Worm (Caenorhabditis elegans): ENCODE results near the gene F48G7.5.

F48G7.5 gene

ce11 chrV:617917-618316 is 4.8 kb downstream of the F48G7.5 start:
- TF ChIP-seq nhr-179 (tag; optimal IDR thresholded peaks at IDR 0.05) (no peak), him-1 (tag; optimal IDR thresholded peaks at IDR 0.05) (no peak), Y56A3A.18 (GFP tag; IDR thresholded peaks at IDR 0.05) (no peak), hmg-1.2 (GFP tag; IDR thresholded peaks at IDR 0.05) (no peak), K11D2.4 (GFP tag; IDR thresholded peaks at IDR 0.05) (no peak), F33H1.4 (GFP tag; IDR thresholded peaks at IDR 0.05) (no peak), hsf-1 (GFP tag; IDR thresholded peaks at IDR 0.05) (no peak), gei-17 (GFP tag; optimal IDR thresholded peaks at IDR 0.05) (no peak), C17E4.6 (GFP tag; IDR thresholded peaks at IDR 0.05) (no peak), F49E8.2 (tag; optimal IDR thresholded peaks at IDR 0.05; ENCODE audit: insufficient read depth) (no peak), sdz-38 (tag; optimal IDR thresholded peaks at IDR 0.05) (no peak), F52B5.7 (tag; optimal IDR thresholded peaks at IDR 0.05) (no peak), hlh-26 (GFP tag; conservative IDR thresholded peaks at IDR 0.05) (no peak), F37B4.10 (GFP tag; IDR thresholded peaks at IDR 0.05) (no peak), ceh-40 (GFP tag; IDR thresholded peaks at IDR 0.05) (no peak), hlh-12 (tag; optimal IDR thresholded peaks at IDR 0.05) (no peak), lin-40 (tag; optimal IDR thresholded peaks at IDR 0.05) (no peak), B0336.3 (GFP tag; IDR thresholded peaks at IDR 0.05) (no peak)

ce11 chrV:615275-615674 is 7.5 kb downstream of the F48G7.5 start, which contains the start of gene F48G7.13:
Gene F48G7.13 (plus strand): TSS chrV:615575.
- no peak for TF ChIP-seq hmg-1.2 (GFP tag; IDR thresholded peaks at IDR 0.05)
- TF ChIP-seq Y56A3A.18 (GFP tag; IDR thresholded peaks at IDR 0.05) = no peak
- TF ChIP-seq Y79H2A.3 (GFP tag; conservative IDR thresholded peaks at IDR 0.05) = no peak
- no peak for TF ChIP-seq K11D2.4 (GFP tag; IDR thresholded peaks at IDR 0.05)
- no peak for TF ChIP-seq dpff-1 (tag; optimal IDR thresholded peaks at IDR 0.05)
- no peak for TF ChIP-seq lir-1 (GFP tag; conservative IDR thresholded peaks at IDR 0.05)
- TF ChIP-seq F39B2.1 (GFP tag; IDR thresholded peaks at IDR 0.05) = no peak
- TF ChIP-seq ceh-91 (GFP tag; IDR thresholded peaks at IDR 0.05) = no peak
- TF ChIP-seq lin-35 (GFP tag; optimal IDR thresholded peaks at IDR 0.05) = no peak
- no peak for TF ChIP-seq hlh-12 (tag; optimal IDR thresholded peaks at IDR 0.05)
- no peak for TF ChIP-seq B0035.1 (tag; optimal IDR thresholded peaks at IDR 0.05)
- TF ChIP-seq Y95B8A.8 (GFP tag; IDR thresholded peaks at IDR 0.05) = no peak
- TF ChIP-seq egl-44 (GFP tag; IDR thresholded peaks at IDR 0.05) = no peak
- no peak for TF ChIP-seq egl-18 (GFP tag; IDR thresholded peaks at IDR 0.05)

ce11 chrV:610217-610616 is 12.5 kb downstream of the F48G7.5 start, which contains the start of gene nhr-90:
Gene nhr-90 (plus strand): TSS chrV:610512.
- TF ChIP-seq rcor-1 (GFP tag; IDR thresholded peaks at IDR 0.05) = no peak
- no peak for TF ChIP-seq mxl-1 (tag; optimal IDR thresholded peaks at IDR 0.05)
- TF ChIP-seq hlh-12 (tag; optimal IDR thresholded peaks at IDR 0.05) = no peak
- TF ChIP-seq somi-1 (GFP tag; optimal IDR thresholded peaks at IDR 0.05) = no peak
- TF ChIP-seq Y95B8A.8 (GFP tag; IDR thresholded peaks at IDR 0.05) = no peak
- TF ChIP-seq rec-8 (tag; optimal IDR thresholded peaks at IDR 0.05) = no peak
- no peak for TF ChIP-seq ztf-6 (GFP tag; IDR thresholded peaks at IDR 0.05)
- no peak for TF ChIP-seq attf-5 (GFP tag; optimal IDR thresholded peaks at IDR 0.05)
- TF ChIP-seq tlf-1 (GFP tag; optimal IDR thresholded peaks at IDR 0.05) = no peak
- no peak for TF ChIP-seq ztf-18 (tag; optimal IDR thresholded peaks at IDR 0.05)
- TF ChIP-seq dpl-1 (GFP tag; optimal IDR thresholded peaks at IDR 0.05) = no peak
- TF ChIP-seq ceh-79 (tag; optimal IDR thresholded peaks at IDR 0.05) = no peak
- no peak for TF ChIP-seq atf-7 (tag; optimal IDR thresholded peaks at IDR 0.05)

Measured in whole organism, young adult.